Worm (Caenorhabditis elegans): ENCODE data around the gene hbl-1.
A peak's percentile ranks its signal among the peaks of the same experiment; 100 is the strongest.

hbl-1 gene

ce11 chrX:5854452-5855234, 32.7 kb downstream of the hbl-1 start:
- TF ChIP-seq blmp-1 (tag; optimal IDR thresholded peaks at IDR 0.05; ENCODE audit: insufficient read depth) (peak; percentile 64), dmd-4 (tag; optimal IDR thresholded peaks at IDR 0.05) (no peak), unc-62 (GFP tag; optimal IDR thresholded peaks at IDR 0.05) (no peak), nhr-12 (tag; optimal IDR thresholded peaks at IDR 0.05) (no peak), nhr-25 (tag; optimal IDR thresholded peaks at IDR 0.05) (peak; percentile 4), unc-55 (GFP tag; optimal IDR thresholded peaks at IDR 0.05) (no peak)

ce11 chrX:5859161-5859560, 37.2 kb downstream of the hbl-1 start:
- TF ChIP-seq sma-9 (GFP tag; optimal IDR thresholded peaks at IDR 0.05) = no peak
- TF ChIP-seq sma-9 (tag; optimal IDR thresholded peaks at IDR 0.05) = no peak
- TF ChIP-seq nhr-6 (tag; optimal IDR thresholded peaks at IDR 0.05) = no peak
- TF ChIP-seq R02D3.7 (tag; optimal IDR thresholded peaks at IDR 0.05) = no peak
- no peak for TF ChIP-seq nhr-23 (tag; optimal IDR thresholded peaks at IDR 0.05)
- no peak for TF ChIP-seq C34F6.9 (tag; optimal IDR thresholded peaks at IDR 0.05)
- TF ChIP-seq skn-1 (tag; optimal IDR thresholded peaks at IDR 0.05) = no peak
- TF ChIP-seq lin-39 (tag; optimal IDR thresholded peaks at IDR 0.05) = no peak
- TF ChIP-seq zag-1 (tag; optimal IDR thresholded peaks at IDR 0.05) = no peak
- no peak for TF ChIP-seq nhr-237 (tag; optimal IDR thresholded peaks at IDR 0.05)

ce11 chrX:5862408-5862807, 40.5 kb downstream of the hbl-1 start, which contains the start of gene ctbp-1:
Gene ctbp-1 (plus strand): TSS chrX:5862708.
- TF ChIP-seq unc-62 (GFP tag; optimal IDR thresholded peaks at IDR 0.05) (no peak), sma-9 (GFP tag; optimal IDR thresholded peaks at IDR 0.05) (no peak), sma-9 (tag; optimal IDR thresholded peaks at IDR 0.05) (no peak), dmd-4 (tag; optimal IDR thresholded peaks at IDR 0.05) (no peak), mbf-1 (tag; optimal IDR thresholded peaks at IDR 0.05) (no peak), R02D3.7 (tag; optimal IDR thresholded peaks at IDR 0.05) (no peak), F13H6.1 (tag; optimal IDR thresholded peaks at IDR 0.05) (no peak), mab-5 (tag; optimal IDR thresholded peaks at IDR 0.05) (no peak), nhr-21 (tag; optimal IDR thresholded peaks at IDR 0.05) (no peak), lsy-2 (tag; optimal IDR thresholded peaks at IDR 0.05) (no peak), sma-3 (GFP tag; optimal IDR thresholded peaks at IDR 0.05) (no peak), C34F6.9 (tag; optimal IDR thresholded peaks at IDR 0.05) (no peak), crh-2 (tag; optimal IDR thresholded peaks at IDR 0.05) (no peak), nhr-12 (tag; optimal IDR thresholded peaks at IDR 0.05) (no peak), ztf-11 (tag; optimal IDR thresholded peaks at IDR 0.05) (no peak), nhr-129 (tag; optimal IDR thresholded peaks at IDR 0.05) (no peak), ztf-4 (tag; optimal IDR thresholded peaks at IDR 0.05) (no peak), skn-1 (tag; optimal IDR thresholded peaks at IDR 0.05) (no peak)

ce11 chrX:5868030-5868429, 46.1 kb downstream of the hbl-1 start:
- TF ChIP-seq nhr-11 (tag; optimal IDR thresholded peaks at IDR 0.05) = no peak
- TF ChIP-seq nhr-21 (tag; optimal IDR thresholded peaks at IDR 0.05) = no peak
- no peak for TF ChIP-seq lin-11 (tag; optimal IDR thresholded peaks at IDR 0.05)
- TF ChIP-seq ztf-1 (GFP tag; conservative IDR thresholded peaks at IDR 0.05) = no peak
- no peak for TF ChIP-seq lin-39 (tag; optimal IDR thresholded peaks at IDR 0.05)
- no peak for TF ChIP-seq blmp-1 (tag; optimal IDR thresholded peaks at IDR 0.05; ENCODE audit: insufficient read depth)
- no peak for TF ChIP-seq nhr-12 (tag; optimal IDR thresholded peaks at IDR 0.05)
- TF ChIP-seq nhr-23 (tag; optimal IDR thresholded peaks at IDR 0.05) = no peak
- no peak for TF ChIP-seq nhr-77 (tag; optimal IDR thresholded peaks at IDR 0.05)
- TF ChIP-seq ZK546.5 (tag; optimal IDR thresholded peaks at IDR 0.05) = no peak
- TF ChIP-seq unc-39 (tag; optimal IDR thresholded peaks at IDR 0.05) = no peak
- TF ChIP-seq nhr-237 (tag; optimal IDR thresholded peaks at IDR 0.05) = no peak
- no peak for TF ChIP-seq mdl-1 (tag; optimal IDR thresholded peaks at IDR 0.05)
- no peak for TF ChIP-seq lsy-2 (tag; optimal IDR thresholded peaks at IDR 0.05)

- TF ChIP-seq unc-62 (GFP tag; optimal IDR thresholded peaks at IDR 0.05) (no peak), nhr-129 (tag; optimal IDR thresholded peaks at IDR 0.05) (peak; percentile 1)
These were observed 47.7 kb downstream of the hbl-1 start for ce11 chrX:5869603-5870002.
